Fruit fly (Drosophila melanogaster) whole organism, embryonic: ENCODE data around the gene wcy.

ENCODE experiments used
- Adf1 ChIP-seq: fragments of 200-800 bp; sonication (Bioruptor generic); IDR thresholded peaks from 2 replicates; pipeline ENCODE4 v1.3.6; 2022; ENCODE audit warnings: missing biosample characterization, missing genetic modification characterization
- B-H2 ChIP-seq: fragments of 200-800 bp; sonication (Bioruptor generic); optimal IDR thresholded peaks from 2 replicates; lab custom pipeline; 2018; ENCODE audit warnings: missing biosample characterization, mild to moderate bottlenecking, missing genetic modification characterization
- CG10267 ChIP-seq: fragments of 200-800 bp; sonication (Bioruptor generic); optimal IDR thresholded peaks from 2 replicates; lab custom pipeline; 2018; ENCODE audit warnings: missing biosample characterization, mild to moderate bottlenecking, missing genetic modification characterization, moderate library complexity
- CG10979 ChIP-seq: fragments of 200-800 bp; sonication (Bioruptor generic); optimal IDR thresholded peaks from 2 replicates; lab custom pipeline; 2018; ENCODE audit warnings: missing biosample characterization, mild to moderate bottlenecking, missing genetic modification characterization, moderate library complexity
- CG11504 ChIP-seq: fragments of 200-800 bp; sonication (Bioruptor generic); optimal IDR thresholded peaks from 3 replicates; lab custom pipeline; 2019; ENCODE audit warnings: missing biosample characterization, mild to moderate bottlenecking, missing genetic modification characterization, moderate library complexity
- CG13624 ChIP-seq: fragments of 200-800 bp; sonication (Bioruptor generic); optimal IDR thresholded peaks from 2 replicates; lab custom pipeline; 2016; ENCODE audit warnings: missing biosample characterization, missing genetic modification characterization
- CG13894 ChIP-seq: fragments of 200-800 bp; sonication (Bioruptor generic); optimal IDR thresholded peaks from 3 replicates; lab custom pipeline; 2018; ENCODE audit warnings: missing biosample characterization, mild to moderate bottlenecking, missing genetic modification characterization, moderate library complexity
- CG15269 ChIP-seq: fragments of 200-800 bp; sonication (Bioruptor generic); optimal IDR thresholded peaks from 2 replicates; lab custom pipeline; 2018; ENCODE audit warnings: missing biosample characterization, mild to moderate bottlenecking, missing genetic modification characterization, moderate library complexity
- CG17186 ChIP-seq: fragments of 200-800 bp; sonication (Bioruptor generic); optimal IDR thresholded peaks from 3 replicates; lab custom pipeline; 2017; ENCODE audit warnings: missing biosample characterization, missing genetic modification reagents, missing genetic modification characterization
- CG17359 ChIP-seq: fragments of 200-800 bp; sonication (Bioruptor generic); optimal IDR thresholded peaks from 3 replicates; lab custom pipeline; 2018; ENCODE audit warnings: missing biosample characterization, mild to moderate bottlenecking, missing genetic modification characterization, moderate library complexity
- CG18262 ChIP-seq: fragments of 200-800 bp; optimal IDR thresholded peaks from 3 replicates; lab custom pipeline; 2019; ENCODE audit warnings: missing biosample characterization, mild to moderate bottlenecking, missing genetic modification characterization, moderate library complexity
- CG2129 ChIP-seq: fragments of 200-800 bp; sonication (Bioruptor generic); IDR thresholded peaks from 2 replicates; pipeline ENCODE4 v1.3.6; 2022; ENCODE audit warnings: missing biosample characterization, missing genetic modification characterization; ENCODE audit not compliant: partially characterized antibody
- CG33557 ChIP-seq: fragments of 200-800 bp; sonication (Bioruptor generic); optimal IDR thresholded peaks from 2 replicates; lab custom pipeline; 2019; ENCODE audit warnings: missing biosample characterization, mild to moderate bottlenecking, missing genetic modification characterization, moderate library complexity
- CG4424 ChIP-seq: fragments of 200-800 bp; sonication (Bioruptor generic); optimal IDR thresholded peaks from 3 replicates; lab custom pipeline; 2016; ENCODE audit warnings: missing biosample characterization, missing genetic modification characterization
- CG7786 ChIP-seq: fragments of 200-800 bp; sonication (Bioruptor generic); optimal IDR thresholded peaks from 2 replicates; lab custom pipeline; 2016; ENCODE audit warnings: missing biosample characterization, missing genetic modification characterization
- CG7839 ChIP-seq: fragments of 200-800 bp; sonication (Bioruptor generic); optimal IDR thresholded peaks from 3 replicates; lab custom pipeline; 2018; ENCODE audit warnings: missing biosample characterization, mild to moderate bottlenecking, missing genetic modification characterization, moderate library complexity
- CG8388 ChIP-seq: fragments of 200-800 bp; sonication (Bioruptor generic); optimal IDR thresholded peaks from 2 replicates; lab custom pipeline; 2019; ENCODE audit warnings: missing biosample characterization, mild to moderate bottlenecking, missing genetic modification characterization, moderate library complexity
- CG8944 ChIP-seq: fragments of 200-800 bp; sonication (Bioruptor generic); optimal IDR thresholded peaks from 3 replicates; lab custom pipeline; 2016; ENCODE audit warnings: missing biosample characterization, missing genetic modification characterization
- Dip2 ChIP-seq: fragments of 200-800 bp; sonication (Bioruptor generic); IDR thresholded peaks from 2 replicates; pipeline ENCODE4 v1.3.6; 2022; ENCODE audit warnings: missing biosample characterization, missing genetic modification characterization
- ERR ChIP-seq: fragments of 200-800 bp; sonication (Bioruptor generic); optimal IDR thresholded peaks from 2 replicates; lab custom pipeline; 2016; ENCODE audit warnings: missing biosample characterization, missing genetic modification characterization
- Hr51 ChIP-seq, 2 experiments: fragments of 200-800 bp; sonication (Bioruptor generic); optimal IDR thresholded peaks; 2 replicates in 1 of 2; 3 replicates in 1 of 2; lab custom pipeline; 2016 to 2018; ENCODE audit warnings: missing biosample characterization in 2 of 2, missing genetic modification characterization in 2 of 2, mild to moderate bottlenecking in 1 of 2, moderate library complexity in 1 of 2
- Hsf ChIP-seq: fragments of 200-800 bp; sonication (Bioruptor generic); optimal IDR thresholded peaks from 3 replicates; lab custom pipeline; 2016; ENCODE audit warnings: missing biosample characterization, missing genetic modification characterization
- Med ChIP-seq: fragments of 200-800 bp; sonication (Bioruptor generic); peaks from one replicate; lab custom pipeline; 2016; ENCODE audit warnings: missing biosample characterization, missing genetic modification characterization, mild to moderate bottlenecking, inconsistent platforms, moderate library complexity
- Six4 ChIP-seq: fragments of 200-800 bp; sonication (Bioruptor generic); optimal IDR thresholded peaks from 2 replicates; lab custom pipeline; 2016; ENCODE audit warnings: missing biosample characterization, missing genetic modification characterization
- Ssrp ChIP-seq: fragments of 200-800 bp; sonication (Bioruptor generic); optimal IDR thresholded peaks from 2 replicates; lab custom pipeline; 2018; ENCODE audit warnings: missing biosample characterization, mild to moderate bottlenecking, missing genetic modification characterization, moderate library complexity
- Xrp1 ChIP-seq: fragments of 200-800 bp; sonication (Bioruptor generic); IDR thresholded peaks from 2 replicates; pipeline ENCODE4 v1.3.6; 2022; ENCODE audit warnings: missing biosample characterization, missing genetic modification characterization
- chinmo ChIP-seq: fragments of 200-800 bp; sonication (Bioruptor generic); IDR thresholded peaks from 4 replicates; pipeline ENCODE4 v1.3.6; 2022; ENCODE audit warnings: missing biosample characterization, missing genetic modification characterization; ENCODE audit not compliant: partially characterized antibody
- dmrt99B ChIP-seq: fragments of 200-800 bp; sonication (Bioruptor generic); optimal IDR thresholded peaks from 2 replicates; lab custom pipeline; 2018; ENCODE audit warnings: missing biosample characterization, mild to moderate bottlenecking, missing genetic modification characterization, moderate library complexity
- gem ChIP-seq: fragments of 200-800 bp; sonication (Bioruptor generic); optimal IDR thresholded peaks from 2 replicates; lab custom pipeline; 2019; ENCODE audit warnings: missing biosample characterization, mild to moderate bottlenecking, missing genetic modification characterization, moderate library complexity
- grau ChIP-seq: fragments of 200-800 bp; optimal IDR thresholded peaks from 3 replicates; lab custom pipeline; 2019; ENCODE audit warnings: missing biosample characterization, mild to moderate bottlenecking, missing genetic modification characterization, moderate library complexity
- insv ChIP-seq, 2 experiments: fragments of 200-800 bp; sonication (Bioruptor generic); optimal IDR thresholded peaks; 3 replicates each; lab custom pipeline; 2016 to 2018; ENCODE audit warnings: missing biosample characterization in 2 of 2, missing genetic modification characterization in 2 of 2
- kay ChIP-seq: fragments of 200-800 bp; sonication (Bioruptor generic); optimal IDR thresholded peaks from 2 replicates; lab custom pipeline; 2016; ENCODE audit warnings: missing biosample characterization, missing genetic modification characterization
- lab ChIP-seq: fragments of 200-800 bp; sonication (Bioruptor generic); optimal IDR thresholded peaks from 3 replicates; lab custom pipeline; 2017; ENCODE audit warnings: missing biosample characterization, missing genetic modification characterization, mild to moderate bottlenecking, moderate library complexity, missing genetic modification reagents
- phol ChIP-seq: fragments of 200-800 bp; sonication (Bioruptor generic); optimal IDR thresholded peaks from 3 replicates; lab custom pipeline; 2018; ENCODE audit warnings: missing biosample characterization, mild to moderate bottlenecking, missing genetic modification characterization, moderate library complexity
- salm ChIP-seq: fragments of 200-800 bp; sonication (Bioruptor generic); optimal IDR thresholded peaks from 2 replicates; lab custom pipeline; 2018; ENCODE audit warnings: missing biosample characterization, mild to moderate bottlenecking, missing genetic modification characterization
- sd ChIP-seq: fragments of 200-800 bp; sonication (Bioruptor generic); optimal IDR thresholded peaks from 3 replicates; lab custom pipeline; 2018; ENCODE audit warnings: missing biosample characterization, mild to moderate bottlenecking, missing genetic modification characterization, moderate library complexity
- unpg ChIP-seq: fragments of 200-800 bp; sonication (Bioruptor generic); optimal IDR thresholded peaks from 3 replicates; lab custom pipeline; 2018; ENCODE audit warnings: missing biosample characterization, mild to moderate bottlenecking, missing genetic modification characterization, moderate library complexity
- vvl ChIP-seq: fragments of 200-800 bp; sonication (Bioruptor generic); IDR thresholded peaks from 2 replicates; pipeline ENCODE4 v1.3.6; 2022; ENCODE audit warnings: missing biosample characterization, missing genetic modification characterization
- zf30C ChIP-seq: fragments of 200-800 bp; sonication (Bioruptor generic); optimal IDR thresholded peaks from 3 replicates; lab custom pipeline; 2018; ENCODE audit warnings: missing biosample characterization, mild to moderate bottlenecking, missing genetic modification characterization

Gene wcy

DNA sequence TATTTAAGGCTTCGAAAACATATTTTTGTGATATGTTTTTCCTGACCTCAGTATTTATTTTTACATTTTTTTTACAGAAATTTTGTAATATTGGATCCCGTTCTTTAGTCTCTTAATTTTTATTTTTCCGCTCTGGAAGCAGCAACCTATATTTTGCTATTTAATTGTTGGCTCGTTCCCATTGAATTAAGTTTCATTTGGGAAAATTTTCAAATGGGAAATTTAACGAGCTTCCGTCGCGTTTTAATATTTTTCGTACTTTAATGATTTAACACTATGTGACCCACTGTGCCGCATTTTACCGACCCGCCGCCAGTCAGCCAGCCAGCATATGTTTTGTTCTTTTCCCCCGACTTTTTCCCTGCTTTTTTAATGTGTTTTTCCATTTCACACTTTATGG, 33.6 kb upstream of the wcy start (continued):
- no peak for TF ChIP-seq ERR
- peak; percentile 20 for TF ChIP-seq CG4424
- TF ChIP-seq grau (tag; lab: Kevin White, UChicago) = peak; percentile 10

- TF ChIP-seq CG13624 (GFP tag; lab: Kevin White, UChicago) (no peak), CG33557 (GFP tag; lab: Kevin White, UChicago) (no peak), CG8388 (peak; percentile 71), Dip2 (GFP tag; lab: Robert Waterston, UW) (no peak), Adf1 (no peak)
Observed at dm6 chrX:17110556-17111177, 33.0 kb upstream of the wcy start.

dm6 chrX:17109673-17110072, 32.0 kb upstream of the wcy start:
- no peak for TF ChIP-seq vvl (GFP tag; lab: Robert Waterston, UW)
- TF ChIP-seq chinmo = 0 out of 4 replicates have a peak, but pooled peaks have one; percentile 46
- TF ChIP-seq B-H2 (GFP tag; lab: Kevin White, UChicago) = peak; percentile 4
- peak; percentile 26 for TF ChIP-seq sd (tag; lab: Kevin White, UChicago)
- peak; percentile 54 for TF ChIP-seq Med (GFP tag; lab: Kevin White, UChicago)
- TF ChIP-seq salm (tag; lab: Kevin White, UChicago) = no peak
- TF ChIP-seq CG13894 (tag; lab: Kevin White, UChicago) = peak; percentile 32
- peak; percentile 21 for TF ChIP-seq lab (GFP tag; lab: Kevin White, UChicago)

- peak; percentile 43 for TF ChIP-seq gem
- peak; percentile 10 for TF ChIP-seq CG18262 (tag; lab: Kevin White, UChicago)
- peak; percentile 11 for TF ChIP-seq CG11504 (tag; lab: Kevin White, UChicago)
- TF ChIP-seq CG10267 (tag; lab: Kevin White, UChicago) = no peak
- no peak for TF ChIP-seq Six4 (GFP tag; lab: Kevin White, UChicago)
- peak; percentile 56 for TF ChIP-seq Med (GFP tag; lab: Kevin White, UChicago)
- TF ChIP-seq Dip2 (GFP tag; lab: Robert Waterston, UW) = no peak
- TF ChIP-seq CG7786 (GFP tag; lab: Kevin White, UChicago) = no peak
- peak; percentile 5 for TF ChIP-seq CG17359
- 0 out of 2 replicates have a peak, but pooled peaks have one; percentile 17 for TF ChIP-seq Xrp1 (GFP tag; lab: Robert Waterston, UW)
- TF ChIP-seq grau (tag; lab: Kevin White, UChicago) = peak; percentile 21
- peak in 1 of 2 experiments; percentile 82 for TF ChIP-seq insv (GFP tag; optimal IDR thresholded peaks at IDR 0.05; lab: Kevin White, UChicago)
- TF ChIP-seq CG2129 (GFP tag; lab: Robert Waterston, UW) = no peak
- TF ChIP-seq Hsf (GFP tag; lab: Kevin White, UChicago) = no peak
- peak; percentile 12 for TF ChIP-seq Ssrp
- TF ChIP-seq CG7839 (tag; lab: Kevin White, UChicago) = peak; percentile 6
- TF ChIP-seq Hr51 (GFP tag; optimal IDR thresholded peaks at IDR 0.05; lab: Kevin White, UChicago) = peak in 1 of 2 experiments; percentile 11
- no peak for TF ChIP-seq CG8944 (GFP tag; lab: Kevin White, UChicago)
- peak; percentile 11 for TF ChIP-seq dmrt99B (tag; lab: Kevin White, UChicago)
- peak; percentile 28 for TF ChIP-seq CG15269 (tag; lab: Kevin White, UChicago)
- TF ChIP-seq unpg (GFP tag; lab: Kevin White, UChicago) = peak; percentile 6
- peak; percentile 1 for TF ChIP-seq CG10979 (tag; lab: Kevin White, UChicago)
- no peak for TF ChIP-seq CG17186 (GFP tag; lab: Kevin White, UChicago)
- peak; percentile 11 for TF ChIP-seq phol (tag; lab: Kevin White, UChicago)
- peak; percentile 22 for TF ChIP-seq zf30C (GFP tag; lab: Kevin White, UChicago)
- no peak for TF ChIP-seq kay (GFP tag; lab: Kevin White, UChicago)
Observed at dm6 chrX:17108000-17108399, 30.3 kb upstream of the wcy start.
